Fruit fly (Drosophila melanogaster) whole organism, prepupa: ENCODE data around the gene wls.

Source experiments
- CG11294 ChIP-seq: fragments of 200-800 bp; sonication (Bioruptor generic); IDR thresholded peaks from 2 replicates; pipeline ENCODE4 v1.3.6; 2022; ENCODE audit warnings: missing biosample characterization, missing genetic modification characterization
- CG32006 ChIP-seq: fragments of 200-800 bp; sonication (Bioruptor generic); optimal IDR thresholded peaks from 3 replicates; lab custom pipeline; 2017; ENCODE audit warnings: missing biosample characterization, mild to moderate bottlenecking, missing genetic modification characterization
- CG6276 ChIP-seq: fragments of 200-800 bp; sonication (Bioruptor generic); optimal IDR thresholded peaks from 2 replicates; lab custom pipeline; 2017; ENCODE audit warnings: missing biosample characterization, mild to moderate bottlenecking, missing genetic modification characterization
- CG8119 ChIP-seq: fragments of 200-800 bp; sonication (Bioruptor generic); IDR thresholded peaks from 3 replicates; pipeline ENCODE4 v1.3.6; 2022; ENCODE audit warnings: missing biosample characterization, missing genetic modification characterization
- CG9139 ChIP-seq: fragments of 200-800 bp; sonication (Bioruptor generic); optimal IDR thresholded peaks from 3 replicates; lab custom pipeline; 2017; ENCODE audit warnings: missing biosample characterization, mild to moderate bottlenecking, missing genetic modification characterization
- Ets21C ChIP-seq: fragments of 200-800 bp; sonication (Bioruptor generic); optimal IDR thresholded peaks from 3 replicates; lab custom pipeline; 2016; ENCODE audit warnings: missing biosample characterization, missing genetic modification characterization
- Hr38 ChIP-seq: sonication (Bioruptor generic); optimal IDR thresholded peaks from 2 replicates; lab custom pipeline; 2016; ENCODE audit warnings: missing biosample characterization, missing genetic modification characterization
- Hr39 ChIP-seq: fragments of 200-800 bp; sonication (Bioruptor generic); optimal IDR thresholded peaks from 2 replicates; lab custom pipeline; 2016; ENCODE audit warnings: missing biosample characterization, missing genetic modification characterization
- OdsH ChIP-seq: fragments of 200-800 bp; sonication (Bioruptor generic); optimal IDR thresholded peaks from 3 replicates; lab custom pipeline; 2016; ENCODE audit warnings: missing biosample characterization, missing genetic modification characterization
- Sox102F ChIP-seq: fragments of 200-800 bp; sonication (Bioruptor generic); optimal IDR thresholded peaks from 2 replicates; lab custom pipeline; 2016; ENCODE audit warnings: missing biosample characterization, mild to moderate bottlenecking, missing genetic modification characterization
- dac ChIP-seq: fragments of 200-800 bp; sonication (Bioruptor generic); optimal IDR thresholded peaks from 2 replicates; lab custom pipeline; 2017; ENCODE audit warnings: missing biosample characterization, mild to moderate bottlenecking, missing genetic modification characterization
- fd59A ChIP-seq: fragments of 200-800 bp; sonication (Bioruptor generic); optimal IDR thresholded peaks from 2 replicates; lab custom pipeline; 2017; ENCODE audit warnings: missing biosample characterization, mild to moderate bottlenecking, missing genetic modification characterization, missing genetic modification reagents
- topi ChIP-seq: fragments of 200-800 bp; sonication (Bioruptor generic); optimal IDR thresholded peaks from 3 replicates; lab custom pipeline; 2016; ENCODE audit warnings: missing biosample characterization, missing genetic modification characterization

- TF ChIP-seq CG6276 (GFP tag; lab: Kevin White, UChicago): no peak
- no peak for TF ChIP-seq CG8119 (GFP tag; lab: Robert Waterston, UW)
- TF ChIP-seq Sox102F (GFP tag; lab: Kevin White, UChicago): no peak
- TF ChIP-seq CG11294: no peak
- no peak for TF ChIP-seq Hr38 (GFP tag; lab: Kevin White, UChicago)
- TF ChIP-seq dac (GFP tag; lab: Kevin White, UChicago): no peak
- TF ChIP-seq fd59A: no peak
- no peak for TF ChIP-seq CG9139 (GFP tag; lab: Kevin White, UChicago)
- TF ChIP-seq topi: no peak
- TF ChIP-seq OdsH: no peak
- TF ChIP-seq Ets21C (GFP tag; lab: Kevin White, UChicago): no peak
- no peak for TF ChIP-seq Hr39 (GFP tag; lab: Kevin White, UChicago)
- TF ChIP-seq CG32006 (GFP tag; lab: Kevin White, UChicago): no peak
Measured at dm6 chr3L:11198375-11198774, 28.9 kb upstream of the wls start.
